Worm (Caenorhabditis elegans): ENCODE data around the gene F09E10.6.

The F09E10.6 gene

DNA sequence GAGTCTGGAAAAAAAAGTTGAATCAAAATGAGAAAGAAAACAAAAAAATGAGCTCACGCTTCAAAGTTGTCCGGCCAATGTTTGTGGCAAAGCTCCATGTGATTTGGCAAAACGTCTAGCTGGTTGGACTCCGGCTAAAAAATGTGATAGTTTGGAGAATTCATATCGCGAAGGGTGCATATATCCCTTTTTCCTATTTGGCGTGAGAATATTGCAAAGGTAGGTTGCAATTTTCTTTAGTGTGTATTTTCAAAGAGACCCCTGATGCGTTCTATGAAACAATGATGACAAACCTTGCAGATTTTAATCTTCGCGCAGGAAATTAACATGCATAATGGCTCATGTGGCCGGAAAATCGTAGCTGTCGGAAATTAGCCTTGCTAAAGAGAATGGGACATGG lies 5.3 kb downstream of the F09E10.6 start:
- TF ChIP-seq ceh-16 (tag; optimal IDR thresholded peaks at IDR 0.05) (no peak), blmp-1 (tag; optimal IDR thresholded peaks at IDR 0.05; ENCODE audit: insufficient read depth) (no peak), snpc-4 (tag; optimal IDR thresholded peaks at IDR 0.05) (no peak), nhr-237 (tag; optimal IDR thresholded peaks at IDR 0.05) (no peak), nhr-11 (tag; optimal IDR thresholded peaks at IDR 0.05) (no peak), lin-13 (GFP tag; optimal IDR thresholded peaks at IDR 0.05) (no peak), nhr-129 (tag; optimal IDR thresholded peaks at IDR 0.05) (peak; percentile 9)

DNA sequence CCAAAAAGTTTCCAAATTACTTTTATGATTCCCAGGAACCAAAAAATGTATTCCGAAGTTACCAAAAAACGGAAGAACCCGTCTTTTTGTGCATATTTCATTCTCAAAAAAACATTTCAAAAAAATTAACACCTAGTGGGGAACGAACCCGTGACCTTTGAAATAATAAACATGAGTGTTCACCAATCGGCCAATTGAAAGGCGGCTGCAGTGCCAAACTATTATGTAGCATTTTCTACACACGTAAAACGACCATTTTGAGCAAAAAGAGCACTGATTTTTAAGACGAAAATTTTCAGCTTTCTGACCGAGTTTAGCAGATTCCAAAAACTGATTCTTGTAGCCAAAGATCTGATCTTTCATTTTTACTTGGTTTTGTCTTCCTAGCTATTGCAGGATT lies 6.4 kb downstream of the F09E10.6 start:
- TF ChIP-seq ztf-4 (tag; optimal IDR thresholded peaks at IDR 0.05), result no peak
- no peak for TF ChIP-seq lin-13 (GFP tag; optimal IDR thresholded peaks at IDR 0.05)
- no peak for TF ChIP-seq sma-3 (GFP tag; optimal IDR thresholded peaks at IDR 0.05)
- TF ChIP-seq nhr-129 (tag; optimal IDR thresholded peaks at IDR 0.05), result no peak
- no peak for TF ChIP-seq fos-1 (tag; optimal IDR thresholded peaks at IDR 0.05)
- no peak for TF ChIP-seq nhr-21 (tag; optimal IDR thresholded peaks at IDR 0.05)
- TF ChIP-seq unc-62 (GFP tag; optimal IDR thresholded peaks at IDR 0.05), result no peak
- TF ChIP-seq alr-1 (tag; optimal IDR thresholded peaks at IDR 0.05), result no peak

ce11 chrX:1489574-1489973 lies 7.9 kb downstream of the F09E10.6 start:
- peak; percentile 2 for TF ChIP-seq sma-9 (GFP tag; optimal IDR thresholded peaks at IDR 0.05)
- TF ChIP-seq sma-9 (tag; optimal IDR thresholded peaks at IDR 0.05), result no peak
- no peak for TF ChIP-seq zag-1 (tag; optimal IDR thresholded peaks at IDR 0.05)

- TF ChIP-seq R02D3.7 (tag; optimal IDR thresholded peaks at IDR 0.05), result no peak
- TF ChIP-seq nhr-77 (tag; optimal IDR thresholded peaks at IDR 0.05), result no peak
- TF ChIP-seq unc-55 (GFP tag; optimal IDR thresholded peaks at IDR 0.05), result no peak
- TF ChIP-seq mbf-1 (tag; optimal IDR thresholded peaks at IDR 0.05), result no peak
- TF ChIP-seq alr-1 (tag; optimal IDR thresholded peaks at IDR 0.05), result no peak
- no peak for TF ChIP-seq nhr-129 (tag; optimal IDR thresholded peaks at IDR 0.05)
These were observed 8.7 kb downstream of the F09E10.6 start for ce11 chrX:1488775-1489174.

DNA sequence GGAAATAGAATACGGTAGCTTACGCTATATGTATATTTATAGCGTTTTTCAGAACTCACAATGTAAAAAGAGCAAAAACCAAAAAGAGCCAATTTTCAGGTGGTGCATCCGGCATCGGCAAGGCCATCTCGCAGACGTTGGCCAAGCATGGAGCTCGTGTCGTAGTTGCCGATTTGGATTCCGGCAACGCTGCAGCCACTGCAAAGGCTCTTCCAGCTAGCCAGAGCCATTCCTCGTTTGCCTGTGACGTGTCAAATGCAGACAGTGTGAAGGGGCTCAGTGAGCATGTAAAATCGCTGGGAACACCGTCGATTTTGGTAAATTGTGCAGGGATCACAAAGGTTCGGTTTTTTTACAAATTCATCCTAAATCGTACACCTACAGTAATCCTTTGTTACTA lies 10.4 kb downstream of the F09E10.6 start:
- TF ChIP-seq ztf-1 (GFP tag; conservative IDR thresholded peaks at IDR 0.05) (0 out of 2 replicates have a peak, but pooled peaks have one; percentile 47), F13H6.1 (tag; optimal IDR thresholded peaks at IDR 0.05) (no peak)

ce11 chrX:1486135-1486648 lies 11.3 kb downstream of the F09E10.6 start, which contains the start of the genes D1005.10 and dhs-25:
Gene D1005.10 (minus strand): TSS chrX:1486185.
Gene dhs-25 (plus strand): TSS chrX:1486532.
- no peak for TF ChIP-seq alr-1 (tag; optimal IDR thresholded peaks at IDR 0.05)
- TF ChIP-seq blmp-1 (tag; optimal IDR thresholded peaks at IDR 0.05; ENCODE audit: insufficient read depth), result peak; percentile 62
- TF ChIP-seq peb-1 (tag; optimal IDR thresholded peaks at IDR 0.05), result no peak
- no peak for TF ChIP-seq ZK546.5 (tag; optimal IDR thresholded peaks at IDR 0.05)
- TF ChIP-seq ztf-11 (tag; optimal IDR thresholded peaks at IDR 0.05), result no peak
- no peak for TF ChIP-seq Y55F3AM.14 (GFP tag; optimal IDR thresholded peaks at IDR 0.05)
- peak; percentile 94 for TF ChIP-seq F13H6.1 (tag; optimal IDR thresholded peaks at IDR 0.05)
- peak; percentile 98 for TF ChIP-seq sma-9 (GFP tag; optimal IDR thresholded peaks at IDR 0.05)
- no peak for TF ChIP-seq sma-9 (tag; optimal IDR thresholded peaks at IDR 0.05)
- TF ChIP-seq C34F6.9 (tag; optimal IDR thresholded peaks at IDR 0.05), result peak; percentile 72
- TF ChIP-seq mab-5 (tag; optimal IDR thresholded peaks at IDR 0.05), result no peak
- TF ChIP-seq ceh-16 (tag; optimal IDR thresholded peaks at IDR 0.05), result no peak
- TF ChIP-seq egl-27 (tag; optimal IDR thresholded peaks at IDR 0.05), result peak; percentile 80
- peak; percentile 71 for TF ChIP-seq ama-1 (optimal IDR thresholded peaks at IDR 0.05)
- TF ChIP-seq nhr-23 (tag; optimal IDR thresholded peaks at IDR 0.05), result no peak
- TF ChIP-seq nhr-129 (tag; optimal IDR thresholded peaks at IDR 0.05), result peak; percentile 94
- peak; percentile 80 for TF ChIP-seq nhr-6 (tag; optimal IDR thresholded peaks at IDR 0.05)
- no peak for TF ChIP-seq aly-2 (tag; optimal IDR thresholded peaks at IDR 0.05)
- no peak for TF ChIP-seq unc-39 (tag; optimal IDR thresholded peaks at IDR 0.05)
- TF ChIP-seq sem-4 (tag; optimal IDR thresholded peaks at IDR 0.05), result peak; percentile 73
- TF ChIP-seq ztf-1 (GFP tag; conservative IDR thresholded peaks at IDR 0.05), result no peak
- peak; percentile 86 for TF ChIP-seq crh-2 (tag; optimal IDR thresholded peaks at IDR 0.05)
- peak; percentile 77 for TF ChIP-seq nhr-21 (tag; optimal IDR thresholded peaks at IDR 0.05)
- no peak for TF ChIP-seq nhr-77 (tag; optimal IDR thresholded peaks at IDR 0.05)
- TF ChIP-seq ceh-82 (tag; optimal IDR thresholded peaks at IDR 0.05), result no peak
- TF ChIP-seq gmeb-1 (tag; optimal IDR thresholded peaks at IDR 0.05), result peak; percentile 75
- no peak for TF ChIP-seq unc-55 (GFP tag; optimal IDR thresholded peaks at IDR 0.05)
- TF ChIP-seq R02D3.7 (tag; optimal IDR thresholded peaks at IDR 0.05), result no peak
- TF ChIP-seq elt-3 (tag; optimal IDR thresholded peaks at IDR 0.05), result no peak
- peak; percentile 81 for TF ChIP-seq nhr-25 (tag; optimal IDR thresholded peaks at IDR 0.05)
- no peak for TF ChIP-seq unc-62 (GFP tag; optimal IDR thresholded peaks at IDR 0.05)
- no peak for TF ChIP-seq mbf-1 (tag; optimal IDR thresholded peaks at IDR 0.05)
- peak; percentile 20 to 79 for TF ChIP-seq lsy-2 (tag; optimal IDR thresholded peaks at IDR 0.05)
- TF ChIP-seq nhr-11 (tag; optimal IDR thresholded peaks at IDR 0.05), result no peak
- no peak for TF ChIP-seq dmd-4 (tag; optimal IDR thresholded peaks at IDR 0.05)
- TF ChIP-seq lin-11 (tag; optimal IDR thresholded peaks at IDR 0.05), result no peak

Data from whole organism, L2 larva.